Worm (Caenorhabditis elegans): ENCODE measurements around the gene C28G1.10.

C28G1.10 gene

DNA sequence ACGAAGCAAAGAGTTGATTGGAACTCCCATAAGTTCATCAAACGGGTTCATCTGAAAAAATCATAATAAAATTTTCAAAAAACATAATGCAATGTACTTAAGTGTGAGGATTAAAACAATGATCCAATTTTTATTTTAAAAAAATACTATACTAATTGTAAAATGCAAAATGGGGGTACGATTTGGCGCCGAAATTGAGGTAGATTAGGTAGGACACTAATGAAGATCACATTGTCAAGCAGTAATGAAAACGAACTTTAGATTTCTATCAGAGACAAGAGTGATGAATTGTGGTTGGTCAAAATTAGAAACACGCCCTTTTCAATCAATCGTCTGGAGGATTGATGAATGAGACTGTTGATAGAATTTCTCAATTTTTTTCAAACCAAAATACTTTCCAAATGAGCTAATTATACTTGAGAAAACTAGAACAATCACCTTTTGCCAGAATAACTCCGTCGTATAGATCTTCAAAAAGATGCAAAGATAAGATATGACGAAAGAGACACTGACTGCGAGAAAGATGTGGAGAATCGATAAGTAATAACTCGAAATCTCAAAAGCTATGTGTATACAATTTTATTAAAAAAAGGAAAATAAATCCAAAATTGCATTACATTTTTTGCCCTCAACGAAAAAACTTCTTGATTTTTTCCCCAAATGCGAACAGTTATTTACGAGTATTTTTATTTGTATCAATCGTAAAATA, 11.1 kb downstream of the C28G1.10 start, which contains the start of gene C06E2.5:
TSS of gene C06E2.5 (minus strand) at position 51 of the 709 bp plus-strand sequence.
- TF ChIP-seq tbx-37 (GFP tag; conservative IDR thresholded peaks at IDR 0.05) (no peak), hmbx-1 (tag; optimal IDR thresholded peaks at IDR 0.05) (no peak), pes-1 (GFP tag; IDR thresholded peaks at IDR 0.05) (no peak), hnd-1 (tag; optimal IDR thresholded peaks at IDR 0.05) (no peak), hmg-4 (GFP tag; optimal IDR thresholded peaks at IDR 0.05) (no peak), scrt-1 (GFP tag; IDR thresholded peaks at IDR 0.05) (no peak), flt-1 (GFP tag; IDR thresholded peaks at IDR 0.05) (no peak), aly-1 (tag; optimal IDR thresholded peaks at IDR 0.05) (no peak), F13C5.2 (tag; optimal IDR thresholded peaks at IDR 0.05) (no peak), tra-4 (tag; optimal IDR thresholded peaks at IDR 0.05) (no peak), ets-7 (tag; optimal IDR thresholded peaks at IDR 0.05) (no peak), ceh-13 (GFP tag; optimal IDR thresholded peaks at IDR 0.05) (no peak)

DNA sequence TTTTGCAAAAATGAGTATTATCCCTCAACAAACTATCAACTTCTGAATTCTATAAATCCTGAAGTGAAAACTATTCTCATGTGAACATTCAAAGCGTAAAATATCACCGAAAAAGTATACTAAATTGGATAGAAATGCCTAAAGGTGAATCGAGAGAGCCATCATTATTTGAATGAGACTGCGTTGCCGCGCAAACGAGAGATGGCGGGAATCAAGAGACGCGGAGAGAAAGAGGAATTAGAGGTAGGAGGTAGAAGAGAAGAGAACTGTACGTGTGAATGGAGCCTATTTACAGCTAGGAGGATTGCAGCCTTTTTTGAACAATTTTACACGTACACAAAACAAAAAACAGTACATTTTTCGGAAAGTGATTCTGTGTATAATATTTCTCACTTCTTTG, 12.6 kb downstream of the C28G1.10 start:
- no peak for TF ChIP-seq scrt-1 (GFP tag; IDR thresholded peaks at IDR 0.05)
- no peak for TF ChIP-seq tbx-11 (GFP tag; IDR thresholded peaks at IDR 0.05)
- TF ChIP-seq ama-1 (optimal IDR thresholded peaks at IDR 0.05), result no peak
- no peak for TF ChIP-seq F13C5.2 (tag; optimal IDR thresholded peaks at IDR 0.05)
- TF ChIP-seq tbx-37 (GFP tag; conservative IDR thresholded peaks at IDR 0.05), result no peak
- TF ChIP-seq ets-7 (tag; optimal IDR thresholded peaks at IDR 0.05), result no peak
- TF ChIP-seq hmbx-1 (tag; optimal IDR thresholded peaks at IDR 0.05), result no peak
- TF ChIP-seq hmg-4 (GFP tag; optimal IDR thresholded peaks at IDR 0.05), result no peak
- no peak for TF ChIP-seq aly-1 (tag; optimal IDR thresholded peaks at IDR 0.05)
- no peak for TF ChIP-seq B0310.2 (tag; optimal IDR thresholded peaks at IDR 0.05)
- no peak for TF ChIP-seq sea-1 (GFP tag; conservative IDR thresholded peaks at IDR 0.05)
- no peak for TF ChIP-seq hnd-1 (tag; optimal IDR thresholded peaks at IDR 0.05)
- no peak for TF ChIP-seq pes-1 (GFP tag; IDR thresholded peaks at IDR 0.05)
- no peak for TF ChIP-seq flt-1 (GFP tag; IDR thresholded peaks at IDR 0.05)
- TF ChIP-seq tra-4 (tag; optimal IDR thresholded peaks at IDR 0.05), result no peak

DNA sequence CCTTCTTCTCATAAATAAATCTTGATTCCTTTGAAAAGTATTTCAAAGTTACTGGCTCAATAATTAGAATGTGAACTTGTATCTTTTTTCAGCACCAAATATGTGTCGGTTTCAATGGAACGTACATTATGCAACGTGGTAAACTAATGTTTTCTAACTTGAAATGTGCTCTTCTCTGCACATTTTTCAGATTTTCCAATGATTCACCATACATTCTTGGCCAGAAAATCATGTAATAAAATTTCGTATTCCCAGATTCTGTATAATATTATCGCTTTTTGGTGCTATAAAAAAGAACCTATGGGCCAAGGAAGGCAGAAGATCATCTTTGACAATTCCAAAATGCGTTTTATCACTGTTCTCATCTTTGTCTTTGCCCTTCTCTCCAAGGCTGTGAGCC, 14.0 kb downstream of the C28G1.10 start, which contains the start of gene C06E2.9:
TSS of gene C06E2.9 (plus strand) at position 301 of the 400 bp plus-strand sequence.
- TF ChIP-seq ama-1 (optimal IDR thresholded peaks at IDR 0.05) (no peak), tbx-11 (GFP tag; IDR thresholded peaks at IDR 0.05) (no peak), sea-1 (GFP tag; conservative IDR thresholded peaks at IDR 0.05) (no peak), hnd-1 (tag; optimal IDR thresholded peaks at IDR 0.05) (no peak), tbx-37 (GFP tag; conservative IDR thresholded peaks at IDR 0.05) (no peak), tra-4 (tag; optimal IDR thresholded peaks at IDR 0.05) (no peak), flt-1 (GFP tag; IDR thresholded peaks at IDR 0.05) (no peak), B0310.2 (tag; optimal IDR thresholded peaks at IDR 0.05) (no peak), ets-7 (tag; optimal IDR thresholded peaks at IDR 0.05) (no peak), aly-1 (tag; optimal IDR thresholded peaks at IDR 0.05) (no peak), ceh-13 (GFP tag; optimal IDR thresholded peaks at IDR 0.05) (no peak), scrt-1 (GFP tag; IDR thresholded peaks at IDR 0.05) (no peak), ceh-36 (tag; optimal IDR thresholded peaks at IDR 0.05) (no peak), pes-1 (GFP tag; IDR thresholded peaks at IDR 0.05) (no peak), F13C5.2 (tag; optimal IDR thresholded peaks at IDR 0.05) (no peak)

DNA sequence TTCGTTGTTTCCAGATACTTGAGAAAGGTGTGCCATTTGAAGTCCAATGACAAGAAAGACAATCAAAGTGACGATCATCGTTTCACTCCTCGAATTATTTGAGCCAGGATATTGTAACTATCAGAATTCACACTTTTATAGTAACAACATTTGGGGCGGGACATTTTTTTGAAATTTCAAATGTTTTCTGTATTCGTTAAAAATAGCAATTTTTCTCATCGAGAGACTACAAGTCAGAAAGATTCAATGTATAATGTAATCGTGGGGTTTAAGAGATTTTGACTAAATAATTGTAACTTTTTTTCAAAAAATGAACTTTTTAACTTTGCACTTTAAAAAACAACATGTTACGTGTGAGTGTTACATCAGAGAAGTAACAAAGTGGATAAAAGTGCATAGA, 19.6 kb downstream of the C28G1.10 start, which contains the start of gene ins-9:
TSS of gene ins-9 (minus strand) at position 101 of the 400 bp plus-strand sequence.
- TF ChIP-seq hmbx-1 (tag; optimal IDR thresholded peaks at IDR 0.05), result no peak

DNA sequence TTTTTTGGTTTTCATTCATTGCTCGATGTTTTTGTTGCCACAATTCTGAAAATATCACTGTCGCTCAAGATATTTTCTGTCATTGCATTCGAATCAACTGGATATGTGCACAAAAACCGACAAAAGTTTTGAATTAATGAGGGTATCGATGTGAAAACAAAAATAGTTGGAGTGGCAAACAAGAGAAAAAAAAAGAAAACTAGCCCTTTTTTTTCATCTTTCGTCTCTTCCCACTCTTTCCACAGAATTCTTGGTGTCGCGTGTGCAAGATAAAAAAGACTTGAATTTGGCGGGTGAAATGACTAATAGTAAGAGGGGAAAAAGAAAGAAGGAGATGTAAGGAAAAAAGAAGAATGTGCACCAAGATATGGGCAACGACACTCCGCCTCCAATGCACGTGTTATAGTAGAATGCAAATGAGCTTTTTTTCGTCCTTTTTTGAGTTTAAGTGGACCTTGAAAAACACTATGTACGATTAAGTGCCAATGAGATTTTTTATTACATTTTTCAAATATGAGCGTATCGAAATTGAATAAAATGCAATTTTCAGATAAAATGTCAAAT, 22.3 kb downstream of the C28G1.10 start, which contains the start of the genes ubc-22 and ubc-21:
TSS of gene ubc-22 (minus strand) at position 51 of the 564 bp plus-strand sequence.
TSS of gene ubc-21 (plus strand) at position 514 of the 564 bp plus-strand sequence.
- TF ChIP-seq F13C5.2 (tag; optimal IDR thresholded peaks at IDR 0.05) (no peak), ceh-13 (GFP tag; optimal IDR thresholded peaks at IDR 0.05) (no peak), ceh-36 (tag; optimal IDR thresholded peaks at IDR 0.05) (no peak), flt-1 (GFP tag; IDR thresholded peaks at IDR 0.05) (no peak), hnd-1 (tag; optimal IDR thresholded peaks at IDR 0.05) (no peak), tbx-37 (GFP tag; conservative IDR thresholded peaks at IDR 0.05) (no peak), scrt-1 (GFP tag; IDR thresholded peaks at IDR 0.05) (no peak), hmbx-1 (tag; optimal IDR thresholded peaks at IDR 0.05) (no peak), pes-1 (GFP tag; IDR thresholded peaks at IDR 0.05) (no peak), aly-1 (tag; optimal IDR thresholded peaks at IDR 0.05) (no peak), tra-4 (tag; optimal IDR thresholded peaks at IDR 0.05) (no peak), hmg-4 (GFP tag; optimal IDR thresholded peaks at IDR 0.05) (no peak), B0310.2 (tag; optimal IDR thresholded peaks at IDR 0.05) (no peak), sea-1 (GFP tag; conservative IDR thresholded peaks at IDR 0.05) (no peak), ets-7 (tag; optimal IDR thresholded peaks at IDR 0.05) (no peak), ama-1 (optimal IDR thresholded peaks at IDR 0.05) (no peak), tbx-11 (GFP tag; IDR thresholded peaks at IDR 0.05) (no peak)

DNA sequence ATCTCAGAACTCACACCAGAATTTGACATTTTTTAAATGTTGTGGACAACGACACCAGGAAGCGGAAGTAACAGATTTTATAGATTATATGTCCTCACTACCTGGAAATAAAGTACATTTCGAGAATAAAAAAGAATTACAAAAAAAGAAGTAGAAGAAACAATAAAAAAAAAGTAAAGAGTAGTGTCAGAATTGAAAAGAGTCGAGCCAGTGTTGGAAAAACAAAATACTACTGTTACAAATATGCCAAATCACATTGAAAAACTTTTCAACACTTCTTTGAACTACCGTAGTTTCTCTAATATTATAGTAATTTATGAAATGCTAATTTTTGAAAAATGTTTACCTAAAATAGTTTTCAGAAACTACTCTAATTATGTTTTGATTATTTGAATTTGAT, 27.8 kb downstream of the C28G1.10 start, which contains the start of gene C06E2.1:
TSS of gene C06E2.1 (minus strand) at position 101 of the 400 bp plus-strand sequence.
- TF ChIP-seq hnd-1 (tag; optimal IDR thresholded peaks at IDR 0.05), result no peak
- no peak for TF ChIP-seq B0310.2 (tag; optimal IDR thresholded peaks at IDR 0.05)
- TF ChIP-seq F13C5.2 (tag; optimal IDR thresholded peaks at IDR 0.05), result no peak
- no peak for TF ChIP-seq pes-1 (GFP tag; IDR thresholded peaks at IDR 0.05)
- no peak for TF ChIP-seq ets-7 (tag; optimal IDR thresholded peaks at IDR 0.05)
- no peak for TF ChIP-seq tbx-37 (GFP tag; conservative IDR thresholded peaks at IDR 0.05)
- no peak for TF ChIP-seq hmg-4 (GFP tag; optimal IDR thresholded peaks at IDR 0.05)
- no peak for TF ChIP-seq tbx-11 (GFP tag; IDR thresholded peaks at IDR 0.05)
- no peak for TF ChIP-seq flt-1 (GFP tag; IDR thresholded peaks at IDR 0.05)
- TF ChIP-seq tra-4 (tag; optimal IDR thresholded peaks at IDR 0.05), result no peak
- no peak for TF ChIP-seq scrt-1 (GFP tag; IDR thresholded peaks at IDR 0.05)
- TF ChIP-seq aly-1 (tag; optimal IDR thresholded peaks at IDR 0.05), result no peak
- TF ChIP-seq ceh-36 (tag; optimal IDR thresholded peaks at IDR 0.05), result no peak
- TF ChIP-seq ama-1 (optimal IDR thresholded peaks at IDR 0.05), result no peak
- no peak for TF ChIP-seq hmbx-1 (tag; optimal IDR thresholded peaks at IDR 0.05)
- no peak for TF ChIP-seq sea-1 (GFP tag; conservative IDR thresholded peaks at IDR 0.05)
- TF ChIP-seq ceh-13 (GFP tag; optimal IDR thresholded peaks at IDR 0.05), result no peak

Measured in whole organism, early embryonic.